Worm (Caenorhabditis elegans) whole organism, late embryonic: ENCODE measurements around the gene F15A4.5.

Experiments
- ama-1 ChIP-seq: fragments of 150-350 bp; optimal IDR thresholded peaks from 2 replicates; lab custom pipeline; 2014
- fkh-10 ChIP-seq: fragments of 150-350 bp; optimal IDR thresholded peaks from 2 replicates; lab custom pipeline; 2014; ENCODE audit warnings: missing biosample characterization, missing genetic modification reagents, missing genetic modification characterization
- hlh-6 ChIP-seq: sonication (generic microtip); optimal IDR thresholded peaks from 2 replicates; lab custom pipeline; 2016; ENCODE audit warnings: missing genotype, missing genetic modification characterization, missing compliant biosample characterization

DNA sequence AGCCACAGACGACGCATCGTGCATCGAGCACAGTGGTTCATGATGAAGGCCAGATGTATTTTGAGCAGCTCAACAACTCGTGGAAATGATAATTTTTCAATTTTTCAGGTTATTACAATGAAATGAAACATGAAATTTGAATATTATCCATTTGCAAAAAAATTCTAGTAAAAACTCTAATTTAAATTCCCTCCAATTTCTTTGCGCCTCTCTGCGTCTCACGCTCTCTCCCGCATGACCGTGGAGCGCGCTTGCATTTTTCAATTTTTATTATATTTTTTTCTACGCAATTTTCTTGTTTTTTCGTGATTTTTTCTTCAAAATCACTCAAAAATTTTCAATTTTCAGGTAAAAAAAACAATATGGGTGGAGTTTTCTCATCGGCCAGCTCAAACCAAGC lies 11.6 kb downstream of the F15A4.5 start, which contains the start of gene tag-281:
- TF ChIP-seq hlh-6 (tag; lab: Kevin White, UChicago), result no peak
- no peak for TF ChIP-seq ama-1 (lab: Kevin White, UChicago)
- no peak for TF ChIP-seq fkh-10 (GFP tag; lab: Kevin White, UChicago)
